Fruit fly (Drosophila melanogaster): ENCODE measurements around the gene CG6276.

- TF ChIP-seq CTCF (optimal IDR thresholded peaks at IDR 0.05) (no peak), CG8478 (optimal IDR thresholded peaks at IDR 0.05) (no peak)
These were observed 37.0 kb upstream of the CG6276 start, which contains the start of the genes Atg4b and Hibch for dm6 chr3R:15356645-15357431.
